Worm (Caenorhabditis elegans) whole organism, L2 larva: ENCODE measurements around the gene vps-24.

Experiments used
- ama-1 ChIP-seq: fragments of 150-350 bp; optimal IDR thresholded peaks from 2 replicates; lab custom pipeline; 2018; ENCODE audit warnings: inconsistent platforms
- ceh-82 ChIP-seq: fragments of 150-350 bp; optimal IDR thresholded peaks from 2 replicates; lab custom pipeline; 2014; ENCODE audit warnings: missing biosample characterization, missing genetic modification characterization
- elt-3 ChIP-seq: sonication (generic microtip); optimal IDR thresholded peaks from 2 replicates; lab custom pipeline; 2017; ENCODE audit warnings: missing biosample characterization, missing genetic modification characterization
- lin-11 ChIP-seq: fragments of 150-350 bp; sonication (generic microtip); optimal IDR thresholded peaks from 2 replicates; lab custom pipeline; 2014; ENCODE audit warnings: missing biosample characterization, missing genetic modification characterization, inconsistent platforms, mixed read lengths
- lin-13 ChIP-seq: fragments of 150-350 bp; optimal IDR thresholded peaks from 2 replicates; lab custom pipeline; 2014; ENCODE audit warnings: missing biosample characterization, missing genetic modification reagents, missing genetic modification characterization
- mbf-1 ChIP-seq: sonication (generic microtip); optimal IDR thresholded peaks from 2 replicates; lab custom pipeline; 2017; ENCODE audit warnings: missing biosample characterization, missing genetic modification characterization
- nhr-12 ChIP-seq: fragments of 150-350 bp; optimal IDR thresholded peaks from 2 replicates; lab custom pipeline; 2014; ENCODE audit warnings: missing biosample characterization, missing genetic modification characterization
- nhr-237 ChIP-seq: fragments of 150-350 bp; optimal IDR thresholded peaks from 2 replicates; lab custom pipeline; 2014; ENCODE audit warnings: missing biosample characterization, missing genetic modification characterization
- unc-39 ChIP-seq: fragments of 150-350 bp; optimal IDR thresholded peaks from 2 replicates; lab custom pipeline; 2014; ENCODE audit warnings: missing biosample characterization, missing genetic modification characterization
- unc-62 ChIP-seq: fragments of 150-350 bp; optimal IDR thresholded peaks from 2 replicates; lab custom pipeline; 2014; ENCODE audit warnings: missing biosample characterization, missing genetic modification reagents, missing genetic modification characterization

- no peak for TF ChIP-seq ama-1
- no peak for TF ChIP-seq nhr-237 (tag; lab: Kevin White, UChicago)
- TF ChIP-seq lin-13, result no peak
- no peak for TF ChIP-seq unc-62 (GFP tag; lab: Kevin White, UChicago)
- no peak for TF ChIP-seq ceh-82
- TF ChIP-seq nhr-12 (tag; lab: Kevin White, UChicago), result no peak
- TF ChIP-seq lin-11 (tag; lab: Kevin White, UChicago), result no peak
- TF ChIP-seq elt-3 (tag; lab: Kevin White, UChicago), result no peak
- no peak for TF ChIP-seq mbf-1 (tag; lab: Kevin White, UChicago)
- TF ChIP-seq unc-39 (tag; lab: Kevin White, UChicago), result no peak
These were observed 4.9 kb downstream of the vps-24 start, which contains the start of gene F59A6.11 for ce11 chrII:4998657-4999056.
